Fruit fly (Drosophila melanogaster) whole organism, prepupa: Measurements from ENCODE around the gene Inx2.

Experiments used
- CG10631 ChIP-seq: fragments of 200-800 bp; sonication (Bioruptor generic); optimal IDR thresholded peaks from 2 replicates; lab custom pipeline; 2016; ENCODE audit warnings: missing biosample characterization, missing genetic modification characterization
- CG10669 ChIP-seq: fragments of 200-800 bp; sonication (Bioruptor generic); optimal IDR thresholded peaks from 3 replicates; lab custom pipeline; 2018; ENCODE audit warnings: missing biosample characterization, mild to moderate bottlenecking, missing genetic modification characterization, moderate library complexity
- CG11294 ChIP-seq: fragments of 200-800 bp; sonication (Bioruptor generic); IDR thresholded peaks from 2 replicates; pipeline ENCODE4 v1.3.6; 2022; ENCODE audit warnings: missing biosample characterization, missing genetic modification characterization
- CG11762 ChIP-seq: fragments of 200-800 bp; sonication (Bioruptor generic); optimal IDR thresholded peaks from 3 replicates; lab custom pipeline; 2016; ENCODE audit warnings: missing biosample characterization, missing genetic modification characterization; ENCODE audit not compliant: insufficient read depth
- CG11902 ChIP-seq: fragments of 200-800 bp; sonication (Bioruptor generic); optimal IDR thresholded peaks from 3 replicates; lab custom pipeline; 2016; ENCODE audit warnings: missing biosample characterization, missing genetic modification characterization
- CG15336 ChIP-seq: fragments of 200-800 bp; sonication (Bioruptor generic); IDR thresholded peaks from 2 replicates; pipeline ENCODE4 v1.3.6; 2022; ENCODE audit warnings: missing biosample characterization, missing genetic modification characterization
- CG31627 ChIP-seq: fragments of 200-800 bp; sonication (Bioruptor generic); optimal IDR thresholded peaks from 3 replicates; lab custom pipeline; 2016; ENCODE audit warnings: missing biosample characterization, missing genetic modification characterization
- CG32006 ChIP-seq: fragments of 200-800 bp; sonication (Bioruptor generic); optimal IDR thresholded peaks from 3 replicates; lab custom pipeline; 2017; ENCODE audit warnings: missing biosample characterization, mild to moderate bottlenecking, missing genetic modification characterization
- CG34406 ChIP-seq: fragments of 200-800 bp; sonication (Bioruptor generic); optimal IDR thresholded peaks from 3 replicates; lab custom pipeline; 2016; ENCODE audit warnings: missing biosample characterization, missing genetic modification characterization
- CG3919 ChIP-seq: fragments of 200-800 bp; sonication (Bioruptor generic); optimal IDR thresholded peaks from 3 replicates; lab custom pipeline; 2016; ENCODE audit warnings: missing biosample characterization, missing genetic modification characterization
- CG6808 ChIP-seq: fragments of 200-800 bp; sonication (Bioruptor generic); optimal IDR thresholded peaks from 3 replicates; lab custom pipeline; 2017; ENCODE audit warnings: missing biosample characterization, missing genetic modification characterization, mild to moderate bottlenecking, moderate library complexity, missing genetic modification reagents
- CG6854 ChIP-seq: fragments of 200-800 bp; sonication (Bioruptor generic); optimal IDR thresholded peaks from 2 replicates; lab custom pipeline; 2017; ENCODE audit warnings: missing biosample characterization, mild to moderate bottlenecking, missing genetic modification characterization
- CG8119 ChIP-seq: fragments of 200-800 bp; sonication (Bioruptor generic); IDR thresholded peaks from 3 replicates; pipeline ENCODE4 v1.3.6; 2022; ENCODE audit warnings: missing biosample characterization, missing genetic modification characterization
- CG8632 ChIP-seq: fragments of 200-800 bp; sonication (Bioruptor generic); optimal IDR thresholded peaks from 3 replicates; lab custom pipeline; 2016; ENCODE audit warnings: missing biosample characterization, missing genetic modification characterization
- CG9139 ChIP-seq: fragments of 200-800 bp; sonication (Bioruptor generic); optimal IDR thresholded peaks from 3 replicates; lab custom pipeline; 2017; ENCODE audit warnings: missing biosample characterization, mild to moderate bottlenecking, missing genetic modification characterization
- Eip78C ChIP-seq: fragments of 200-800 bp; sonication (Bioruptor generic); peaks from one replicate; lab custom pipeline; 2016; ENCODE audit warnings: missing biosample characterization, missing genetic modification characterization
- Ets21C ChIP-seq: fragments of 200-800 bp; sonication (Bioruptor generic); optimal IDR thresholded peaks from 3 replicates; lab custom pipeline; 2016; ENCODE audit warnings: missing biosample characterization, missing genetic modification characterization
- Ets96B ChIP-seq: fragments of 200-800 bp; optimal IDR thresholded peaks from 2 replicates; lab custom pipeline; 2019; ENCODE audit warnings: missing biosample characterization, mild to moderate bottlenecking, missing genetic modification characterization, moderate library complexity
- Hr4 ChIP-seq: fragments of 200-800 bp; sonication (Bioruptor generic); optimal IDR thresholded peaks from 3 replicates; lab custom pipeline; 2016; ENCODE audit warnings: missing biosample characterization, missing genetic modification characterization
- Lpt ChIP-seq: fragments of 200-800 bp; sonication (Bioruptor generic); optimal IDR thresholded peaks from 3 replicates; lab custom pipeline; 2016; ENCODE audit warnings: missing biosample characterization, missing genetic modification characterization
- Met ChIP-seq: fragments of 200-800 bp; sonication (Bioruptor generic); optimal IDR thresholded peaks from 3 replicates; lab custom pipeline; 2016; ENCODE audit warnings: missing biosample characterization, missing genetic modification characterization
- OdsH ChIP-seq: fragments of 200-800 bp; sonication (Bioruptor generic); optimal IDR thresholded peaks from 3 replicates; lab custom pipeline; 2016; ENCODE audit warnings: missing biosample characterization, missing genetic modification characterization
- dac ChIP-seq: fragments of 200-800 bp; sonication (Bioruptor generic); optimal IDR thresholded peaks from 2 replicates; lab custom pipeline; 2017; ENCODE audit warnings: missing biosample characterization, mild to moderate bottlenecking, missing genetic modification characterization
- dsx ChIP-seq: fragments of 200-800 bp; optimal IDR thresholded peaks from 3 replicates; lab custom pipeline; 2019; ENCODE audit warnings: missing biosample characterization, mild to moderate bottlenecking, missing genetic modification characterization, moderate library complexity; ENCODE audit not compliant: poor library complexity, severe bottlenecking
- eg ChIP-seq: fragments of 200-800 bp; sonication (Bioruptor generic); IDR thresholded peaks from 3 replicates; pipeline ENCODE4 v1.3.6; 2022; ENCODE audit warnings: missing biosample characterization, missing genetic modification characterization
- fd59A ChIP-seq: fragments of 200-800 bp; sonication (Bioruptor generic); optimal IDR thresholded peaks from 2 replicates; lab custom pipeline; 2017; ENCODE audit warnings: missing biosample characterization, mild to moderate bottlenecking, missing genetic modification characterization, missing genetic modification reagents
- net ChIP-seq: fragments of 200-800 bp; sonication (Bioruptor generic); optimal IDR thresholded peaks from 3 replicates; lab custom pipeline; 2016; ENCODE audit warnings: missing biosample characterization, missing genetic modification characterization
- salr ChIP-seq, 2 experiments: fragments of 200-800 bp; sonication (Bioruptor generic); optimal IDR thresholded peaks; 3 replicates each; lab custom pipeline; 2016 to 2018; ENCODE audit warnings: missing biosample characterization in 2 of 2, missing genetic modification characterization in 2 of 2, mild to moderate bottlenecking in 1 of 2
- ss ChIP-seq, 2 experiments: fragments of 200-800 bp; sonication (Bioruptor generic); optimal IDR thresholded peaks; 2 replicates in 1 of 2; 3 replicates in 1 of 2; lab custom pipeline; 2017 to 2018; ENCODE audit warnings: mild to moderate bottlenecking in 2 of 2, missing biosample characterization in 2 of 2, missing genetic modification characterization in 2 of 2, moderate library complexity in 1 of 2
- svp ChIP-seq: fragments of 200-800 bp; sonication (Bioruptor generic); peaks from one replicate; lab custom pipeline; 2016; ENCODE audit warnings: missing biosample characterization, missing genetic modification characterization
- vri ChIP-seq: fragments of 200-800 bp; sonication (Bioruptor generic); optimal IDR thresholded peaks from 3 replicates; lab custom pipeline; 2016; ENCODE audit warnings: missing biosample characterization, mild to moderate bottlenecking, missing genetic modification characterization

The Inx2 gene

dm6 chrX:6985182-6985851 lies 13.2 kb upstream of the Inx2 start (continued):
- TF ChIP-seq CG10669 = peak; percentile 81
- TF ChIP-seq CG11762 (GFP tag; lab: Kevin White, UChicago) = peak; percentile 70
- TF ChIP-seq Met (GFP tag; lab: Kevin White, UChicago) = peak; percentile 96
- peak; percentile 77 for TF ChIP-seq CG11902 (GFP tag; lab: Kevin White, UChicago)
- peak; percentile 55 for TF ChIP-seq dac (GFP tag; lab: Kevin White, UChicago)
- TF ChIP-seq CG32006 (GFP tag; lab: Kevin White, UChicago) = peak; percentile 80
- peak; percentile 88 for TF ChIP-seq net
- TF ChIP-seq CG8119 (GFP tag; lab: Robert Waterston, UW) = peak; percentile 83
- TF ChIP-seq salr (GFP tag; optimal IDR thresholded peaks at IDR 0.05; lab: Kevin White, UChicago) = peak; percentile 44 to 79
- peak; percentile 81 for TF ChIP-seq CG15336
- peak; percentile 83 for TF ChIP-seq Lpt (GFP tag; lab: Kevin White, UChicago)
- TF ChIP-seq eg (GFP tag; lab: Robert Waterston, UW) = peak; percentile 70
- peak; percentile 78 for TF ChIP-seq CG6808 (GFP tag; lab: Kevin White, UChicago)
- TF ChIP-seq fd59A = peak; percentile 83
- TF ChIP-seq Ets21C (GFP tag; lab: Kevin White, UChicago) = peak; percentile 91
- peak; percentile 96 for TF ChIP-seq vri
- TF ChIP-seq dsx (GFP tag; lab: Kevin White, UChicago) = peak; percentile 88
- TF ChIP-seq Ets96B (tag; lab: Kevin White, UChicago) = peak; percentile 88
- peak; percentile 86 to 87 for TF ChIP-seq ss (GFP tag; optimal IDR thresholded peaks at IDR 0.05; lab: Kevin White, UChicago)
- TF ChIP-seq CG8632 (GFP tag; lab: Kevin White, UChicago) = peak; percentile 87
- TF ChIP-seq, all 60 proteins: peak for 57

- peak; percentile 24 for TF ChIP-seq CG6854 (GFP tag; lab: Kevin White, UChicago)
- peak; percentile 16 for TF ChIP-seq CG6808 (GFP tag; lab: Kevin White, UChicago)
- TF ChIP-seq CG11294 (GFP tag; lab: Robert Waterston, UW) = no peak
- TF ChIP-seq eg (GFP tag; lab: Robert Waterston, UW) = 0 out of 3 replicates have a peak, but pooled peaks have one; percentile 35
- TF ChIP-seq CG8632 (GFP tag; lab: Kevin White, UChicago) = no peak
- TF ChIP-seq CG32006 (GFP tag; lab: Kevin White, UChicago) = peak; percentile 41
- TF ChIP-seq CG3919 (GFP tag; lab: Kevin White, UChicago) = no peak
- no peak for TF ChIP-seq salr (GFP tag; optimal IDR thresholded peaks at IDR 0.05; lab: Kevin White, UChicago)
- no peak for TF ChIP-seq CG31627 (GFP tag; lab: Kevin White, UChicago)
- TF ChIP-seq CG10631 (GFP tag; lab: Kevin White, UChicago) = no peak
- TF ChIP-seq Eip78C (GFP tag; lab: Kevin White, UChicago) = peak; percentile 40
- peak; percentile 89 for TF ChIP-seq svp
- TF ChIP-seq Hr4 = peak; percentile 20
- no peak for TF ChIP-seq ss (GFP tag; optimal IDR thresholded peaks at IDR 0.05; lab: Kevin White, UChicago)
- peak; percentile 15 for TF ChIP-seq vri
- no peak for TF ChIP-seq CG34406 (GFP tag; lab: Kevin White, UChicago)
These were observed 12.3 kb upstream of the Inx2 start, which contains the start of gene bou for dm6 chrX:6985980-6986827. bou (plus strand) TSS chrX:6986486.

dm6 chrX:6987091-6987490 lies 11.4 kb upstream of the Inx2 start:
- TF ChIP-seq dsx (GFP tag; lab: Kevin White, UChicago) = peak; percentile 24
- no peak for TF ChIP-seq OdsH (GFP tag; lab: Kevin White, UChicago)
- peak; percentile 15 for TF ChIP-seq CG9139

- TF ChIP-seq CG6854 (GFP tag; lab: Kevin White, UChicago) (no peak), svp (peak; percentile 91)
- TF ChIP-seq, all 60 proteins: peak for 1
These were observed 10.4 kb upstream of the Inx2 start for dm6 chrX:6988082-6988481.
